Fruit fly (Drosophila melanogaster) whole organism, pupa: ENCODE data around the gene gl.

Experiments used
- CG10348 ChIP-seq: fragments of 200-800 bp; sonication (Bioruptor generic); IDR thresholded peaks from 2 replicates; pipeline ENCODE4 v1.3.6; 2022; ENCODE audit warnings: missing biosample characterization, missing genetic modification characterization
- CG15710 ChIP-seq: fragments of 200-800 bp; sonication (Bioruptor generic); optimal IDR thresholded peaks from 2 replicates; lab custom pipeline; 2018; ENCODE audit warnings: missing biosample characterization, mild to moderate bottlenecking, missing genetic modification characterization, moderate library complexity

dm6 chr3R:18368595-18368994, 3.9 kb downstream of the gl start:
- TF ChIP-seq CG15710 (tag; lab: Kevin White, UChicago) (no peak), CG10348 (GFP tag; lab: Robert Waterston, UW) (no peak)
